Fruit fly (Drosophila melanogaster) whole organism, wandering third instar larva: ENCODE measurements around the gene Taf4.

Experiments used
- Hr78 ChIP-seq: fragments of >200 bp; optimal IDR thresholded peaks from 2 replicates; lab custom pipeline; 2017; ENCODE audit warnings: missing biosample characterization, missing genetic modification characterization
- brk ChIP-seq: fragments of 200-800 bp; sonication (Bioruptor generic); optimal IDR thresholded peaks from 2 replicates; lab custom pipeline; 2016; ENCODE audit warnings: missing biosample characterization, mild to moderate bottlenecking, missing genetic modification characterization
- usp ChIP-seq: fragments of >200 bp; optimal IDR thresholded peaks from 2 replicates; lab custom pipeline; 2017; ENCODE audit warnings: missing biosample characterization, missing genetic modification characterization

dm6 chr3L:16128973-16129745 is 16.1 kb downstream of the Taf4 start, which contains the start of gene SsRbeta:
- no peak for TF ChIP-seq Hr78 (GFP tag; lab: Kevin White, UChicago)
- TF ChIP-seq usp (GFP tag; lab: Kevin White, UChicago), result no peak
- peak; percentile 41 for TF ChIP-seq brk (GFP tag; lab: Kevin White, UChicago)
